Worm (Caenorhabditis elegans): ENCODE data around the gene C46G7.5.
"Not testable (repeated sequence)": the region's sequence is repeated elsewhere in the genome, so short reads cannot be mapped to it uniquely, and the experiment has no call there.

Gene C46G7.5

ce11 chrIV:6035113-6035512 is 23.7 kb upstream of the C46G7.5 start:
- TF ChIP-seq nhr-20 (tag; optimal IDR thresholded peaks at IDR 0.05), result no peak
- TF ChIP-seq swsn-7 (tag; optimal IDR thresholded peaks at IDR 0.05), result no peak
- TF ChIP-seq nhr-76 (tag; optimal IDR thresholded peaks at IDR 0.05), result no peak
- no peak for TF ChIP-seq irx-1 (tag; optimal IDR thresholded peaks at IDR 0.05)
- TF ChIP-seq mab-9 (GFP tag; IDR thresholded peaks at IDR 0.05), result no peak
- no peak for TF ChIP-seq egl-13 (tag; optimal IDR thresholded peaks at IDR 0.05)
- TF ChIP-seq vab-15 (tag; optimal IDR thresholded peaks at IDR 0.05), result no peak
- TF ChIP-seq lin-15B (tag; optimal IDR thresholded peaks at IDR 0.05), result no peak
- TF ChIP-seq unc-98 (GFP tag; IDR thresholded peaks at IDR 0.05), result no peak
- no peak for TF ChIP-seq zip-4 (GFP tag; optimal IDR thresholded peaks at IDR 0.05)
- TF ChIP-seq ztf-11 (tag; optimal IDR thresholded peaks at IDR 0.05), result no peak
- no peak for TF ChIP-seq mef-2 (tag; optimal IDR thresholded peaks at IDR 0.05)
- TF ChIP-seq C16A3.4 (tag; optimal IDR thresholded peaks at IDR 0.05), result no peak
- TF ChIP-seq xbp-1 (tag; optimal IDR thresholded peaks at IDR 0.05), result no peak
- no peak for TF ChIP-seq lin-35 (GFP tag; optimal IDR thresholded peaks at IDR 0.05)
- no peak for TF ChIP-seq efl-1 (optimal IDR thresholded peaks at IDR 0.05)
- no peak for TF ChIP-seq efl-1 (GFP tag; optimal IDR thresholded peaks at IDR 0.05 in 1 of 2)
- TF ChIP-seq dsc-1 (tag; optimal IDR thresholded peaks at IDR 0.05), result no peak
- TF ChIP-seq hlh-4 (tag; optimal IDR thresholded peaks at IDR 0.05), result no peak

ce11 chrIV:6033539-6033938 is 22.1 kb upstream of the C46G7.5 start, which contains the start of gene pqn-22:
Gene pqn-22 (minus strand): TSS chrIV:6033639.
- TF ChIP-seq unc-98 (GFP tag; IDR thresholded peaks at IDR 0.05); tlp-1 (tag; optimal IDR thresholded peaks at IDR 0.05); fkh-8 (tag; optimal IDR thresholded peaks at IDR 0.05): not testable (repeated sequence)

- TF ChIP-seq pag-3 (tag; optimal IDR thresholded peaks at IDR 0.05; ENCODE audit: borderline replicate concordance, insufficient read depth) (peak; percentile 93), efl-1 (optimal IDR thresholded peaks at IDR 0.05) (no peak), efl-1 (GFP tag; optimal IDR thresholded peaks at IDR 0.05 in 1 of 2) (peak in 1 of 2 experiments; percentile 12), xbp-1 (tag; optimal IDR thresholded peaks at IDR 0.05) (no peak), nhr-28 (tag; optimal IDR thresholded peaks at IDR 0.05) (no peak), unc-30 (tag; optimal IDR thresholded peaks at IDR 0.05) (no peak), rnt-1 (tag; optimal IDR thresholded peaks at IDR 0.05) (peak; percentile 5), nhr-84 (tag; optimal IDR thresholded peaks at IDR 0.05) (no peak)
Measured at ce11 chrIV:6032413-6032812, 21.0 kb upstream of the C46G7.5 start.

DNA sequence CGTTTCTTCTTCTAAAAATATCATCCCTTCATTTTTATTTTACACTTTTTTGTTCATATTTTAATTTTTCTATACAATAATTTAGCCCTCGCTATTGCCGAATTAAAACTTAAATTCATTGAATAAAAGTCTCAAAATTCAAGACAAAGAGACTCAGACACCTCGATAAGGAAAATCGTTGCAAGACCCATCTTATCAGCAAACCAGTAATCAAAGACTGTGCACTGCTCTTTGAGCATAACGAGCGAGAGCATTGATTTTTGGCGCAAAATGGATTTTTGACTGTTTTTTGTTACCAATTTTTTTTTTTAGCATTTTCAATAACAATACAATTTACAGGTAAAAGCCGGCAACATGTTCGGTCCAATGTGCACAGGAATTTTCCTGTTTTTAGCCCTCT is 6.2 kb upstream of the C46G7.5 start, which contains the start of gene C46G7.1:
TSS of gene C46G7.1 (plus strand) at position 340 of the 400 bp plus-strand sequence.
- TF ChIP-seq ztf-11 (tag; optimal IDR thresholded peaks at IDR 0.05), result no peak
- no peak for TF ChIP-seq blmp-1 (tag; optimal IDR thresholded peaks at IDR 0.05)
- TF ChIP-seq hpl-2 (GFP tag; optimal IDR thresholded peaks at IDR 0.05), result no peak
- no peak for TF ChIP-seq rnt-1 (tag; optimal IDR thresholded peaks at IDR 0.05)
- peak in 1 of 2 experiments; percentile 40 for TF ChIP-seq lin-35 (GFP tag; optimal IDR thresholded peaks at IDR 0.05)
- TF ChIP-seq elt-2 (tag; optimal IDR thresholded peaks at IDR 0.05), result peak; percentile 48

DNA sequence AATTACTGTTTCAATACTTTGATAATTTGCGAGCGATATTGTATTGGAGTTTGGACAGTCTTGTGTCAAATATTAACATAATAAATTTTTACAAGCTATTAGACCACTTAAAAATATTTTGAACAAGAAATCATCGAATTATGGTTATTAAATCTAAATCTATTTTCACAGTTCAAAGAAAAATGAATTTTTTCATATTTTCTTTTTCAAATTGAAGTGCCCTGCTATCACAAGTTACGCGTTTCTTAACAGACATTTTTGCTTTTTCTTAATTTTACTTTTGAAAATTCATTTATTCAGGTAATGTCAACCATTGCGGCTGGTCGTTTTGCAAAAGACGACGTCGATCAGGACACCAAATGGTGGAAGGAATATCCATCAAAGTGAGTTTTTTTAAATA is 3.5 kb upstream of the C46G7.5 start, which contains the start of gene C46G7.2:
TSS of gene C46G7.2 (plus strand) at position 301 of the 400 bp plus-strand sequence.
- TF ChIP-seq nhr-20 (tag; optimal IDR thresholded peaks at IDR 0.05) (no peak), lin-13 (GFP tag; optimal IDR thresholded peaks at IDR 0.05) (no peak), ama-1 (optimal IDR thresholded peaks at IDR 0.05) (no peak), unc-130 (tag; optimal IDR thresholded peaks at IDR 0.05) (no peak), nhr-47 (tag; optimal IDR thresholded peaks at IDR 0.05) (no peak), pag-3 (tag; optimal IDR thresholded peaks at IDR 0.05; ENCODE audit: borderline replicate concordance, insufficient read depth) (no peak), ceh-90 (tag; optimal IDR thresholded peaks at IDR 0.05) (no peak), jun-1 (tag; optimal IDR thresholded peaks at IDR 0.05) (no peak), nhr-12 (tag; optimal IDR thresholded peaks at IDR 0.05) (no peak), dsc-1 (tag; optimal IDR thresholded peaks at IDR 0.05) (no peak), mef-2 (tag; optimal IDR thresholded peaks at IDR 0.05) (no peak), F16B12.6 (tag; optimal IDR thresholded peaks at IDR 0.05) (no peak), elt-2 (tag; optimal IDR thresholded peaks at IDR 0.05) (no peak), unc-86 (tag; optimal IDR thresholded peaks at IDR 0.05) (no peak), ceh-88 (GFP tag; IDR thresholded peaks at IDR 0.05) (no peak), aha-1 (tag; optimal IDR thresholded peaks at IDR 0.05) (no peak), egl-13 (tag; optimal IDR thresholded peaks at IDR 0.05) (no peak), efl-3 (GFP tag; optimal IDR thresholded peaks at IDR 0.05) (no peak), nhr-11 (tag; optimal IDR thresholded peaks at IDR 0.05) (no peak)

All from whole organism, L1 larva.